Fruit fly (Drosophila melanogaster) whole organism, embryonic: ENCODE results near the gene CG7484.
A peak's percentile ranks its signal among the peaks of the same experiment; 100 is the strongest.

ENCODE experiments used
- Awh ChIP-seq: fragments of 200-800 bp; sonication (Bioruptor generic); IDR thresholded peaks from 2 replicates; pipeline ENCODE4, ENCODE4 v1.3.6; 2022; ENCODE audit warnings: missing biosample characterization, missing genetic modification characterization
- CG10147 ChIP-seq: fragments of 200-800 bp; sonication (Bioruptor generic); optimal IDR thresholded peaks from 2 replicates; lab custom pipeline; 2019; ENCODE audit warnings: missing biosample characterization, mild to moderate bottlenecking, missing genetic modification characterization, moderate library complexity
- CG10565 ChIP-seq: fragments of 200-800 bp; sonication (Bioruptor generic); optimal IDR thresholded peaks from 3 replicates; lab custom pipeline; 2016; ENCODE audit warnings: missing biosample characterization, mild to moderate bottlenecking, missing genetic modification characterization
- CG15073 ChIP-seq: fragments of 200-800 bp; sonication (Bioruptor generic); optimal IDR thresholded peaks from 2 replicates; lab custom pipeline; 2016; ENCODE audit warnings: missing biosample characterization, missing genetic modification characterization
- CG17328 ChIP-seq: fragments of 200-800 bp; sonication (Bioruptor generic); IDR thresholded peaks from 2 replicates; pipeline ENCODE4 v1.3.6; 2022; ENCODE audit warnings: missing biosample characterization, missing genetic modification characterization
- CG17912 ChIP-seq: fragments of 200-800 bp; sonication (Bioruptor generic); optimal IDR thresholded peaks from 2 replicates; lab custom pipeline; 2018; ENCODE audit warnings: missing biosample characterization, mild to moderate bottlenecking, missing genetic modification characterization
- CG1832 ChIP-seq: fragments of 200-800 bp; sonication (Bioruptor generic); optimal IDR thresholded peaks from 2 replicates; lab custom pipeline; 2017; ENCODE audit warnings: missing biosample characterization, mild to moderate bottlenecking, missing genetic modification characterization, inconsistent platforms
- CG3281 ChIP-seq: fragments of 200-800 bp; sonication (Bioruptor generic); optimal IDR thresholded peaks from 3 replicates; lab custom pipeline; 2017; ENCODE audit warnings: missing biosample characterization, mild to moderate bottlenecking, missing genetic modification characterization
- CG33557 ChIP-seq: fragments of 200-800 bp; sonication (Bioruptor generic); optimal IDR thresholded peaks from 2 replicates; lab custom pipeline; 2019; ENCODE audit warnings: missing biosample characterization, mild to moderate bottlenecking, missing genetic modification characterization, moderate library complexity
- CG4404 ChIP-seq: fragments of 200-800 bp; sonication (Bioruptor generic); IDR thresholded peaks from 2 replicates; pipeline ENCODE4 v1.3.6; 2022; ENCODE audit warnings: missing biosample characterization, missing genetic modification characterization
- CG6765 ChIP-seq: fragments of 200-800 bp; sonication (Bioruptor generic); optimal IDR thresholded peaks from 3 replicates; lab custom pipeline; 2017; ENCODE audit warnings: missing biosample characterization, mild to moderate bottlenecking, missing genetic modification characterization
- CG8359 ChIP-seq: fragments of 200-800 bp; sonication (Bioruptor generic); optimal IDR thresholded peaks from 2 replicates; lab custom pipeline; 2017; ENCODE audit warnings: missing biosample characterization, mild to moderate bottlenecking, missing genetic modification characterization, borderline replicate concordance
- CG8388 ChIP-seq: fragments of 200-800 bp; sonication (Bioruptor generic); optimal IDR thresholded peaks from 2 replicates; lab custom pipeline; 2019; ENCODE audit warnings: missing biosample characterization, mild to moderate bottlenecking, missing genetic modification characterization, moderate library complexity
- CG8478 ChIP-seq: fragments of >200 bp; optimal IDR thresholded peaks from 2 replicates; lab custom pipeline; 2018
- CG9932 ChIP-seq: fragments of 200-800 bp; sonication (Bioruptor generic); IDR thresholded peaks from 2 replicates; pipeline ENCODE4 v1.3.6; 2022; ENCODE audit warnings: missing biosample characterization, missing genetic modification characterization
- Chrac-16 ChIP-seq: fragments of 200-800 bp; sonication (Bioruptor generic); optimal IDR thresholded peaks from 3 replicates; lab custom pipeline; 2016; ENCODE audit warnings: missing biosample characterization, missing genetic modification characterization
- GATAe ChIP-seq: fragments of 200-800 bp; sonication (Bioruptor generic); conservative IDR thresholded peaks from 2 replicates; pipeline ENCODE4 v1.3.6; 2022; ENCODE audit warnings: missing biosample characterization, missing genetic modification characterization
- HLH3B ChIP-seq: fragments of 200-800 bp; sonication (Bioruptor generic); IDR thresholded peaks from 2 replicates; pipeline ENCODE4 v1.3.6; 2022; ENCODE audit warnings: missing biosample characterization, missing genetic modification characterization
- HLHmδ ChIP-seq: fragments of 200-800 bp; sonication (Bioruptor generic); optimal IDR thresholded peaks from 2 replicates; lab custom pipeline; 2018; ENCODE audit warnings: missing biosample characterization, mild to moderate bottlenecking, missing genetic modification characterization, moderate library complexity
- Hr3 ChIP-seq: fragments of 200-800 bp; sonication (Bioruptor generic); optimal IDR thresholded peaks from 3 replicates; lab custom pipeline; 2016; ENCODE audit warnings: missing biosample characterization, missing genetic modification characterization
- Max ChIP-seq: fragments of 200-800 bp; sonication (Bioruptor generic); optimal IDR thresholded peaks from 2 replicates; lab custom pipeline; 2016; ENCODE audit warnings: missing biosample characterization, mild to moderate bottlenecking, missing genetic modification characterization
- Med ChIP-seq: fragments of 200-800 bp; sonication (Bioruptor generic); peaks from one replicate; lab custom pipeline; 2016; ENCODE audit warnings: missing biosample characterization, missing genetic modification characterization, mild to moderate bottlenecking, inconsistent platforms, moderate library complexity
- NK7.1 ChIP-seq: fragments of 200-800 bp; sonication (Bioruptor generic); optimal IDR thresholded peaks from 3 replicates; lab custom pipeline; 2016; ENCODE audit warnings: missing biosample characterization, missing genetic modification characterization
- Neu2 ChIP-seq: fragments of 200-800 bp; sonication (Bioruptor generic); optimal IDR thresholded peaks from 3 replicates; lab custom pipeline; 2016; ENCODE audit warnings: missing biosample characterization, missing genetic modification characterization, borderline replicate concordance
- NfI ChIP-seq: fragments of 200-800 bp; sonication (Bioruptor generic); optimal IDR thresholded peaks from 3 replicates; lab custom pipeline; 2018; ENCODE audit warnings: missing biosample characterization, mild to moderate bottlenecking, missing genetic modification characterization, moderate library complexity
- Sox100B ChIP-seq: fragments of 200-800 bp; sonication (Bioruptor generic); optimal IDR thresholded peaks from 3 replicates; lab custom pipeline; 2018; ENCODE audit warnings: missing biosample characterization, mild to moderate bottlenecking, missing genetic modification characterization
- abd-A ChIP-seq: fragments of 200-800 bp; sonication (Bioruptor generic); optimal IDR thresholded peaks from 3 replicates; lab custom pipeline; 2019; ENCODE audit warnings: missing biosample characterization, mild to moderate bottlenecking, missing genetic modification characterization, moderate library complexity
- bcd ChIP-seq: fragments of 200-800 bp; sonication (Bioruptor generic); optimal IDR thresholded peaks from 2 replicates; lab custom pipeline; 2017; ENCODE audit warnings: missing biosample characterization, mild to moderate bottlenecking, missing genetic modification characterization
- chif ChIP-seq, 2 experiments: fragments of 200-800 bp; sonication (Bioruptor generic); optimal IDR thresholded peaks; 3 replicates each; lab custom pipeline; 2016; ENCODE audit warnings: missing biosample characterization in 2 of 2, missing genetic modification characterization in 2 of 2
- croc ChIP-seq: fragments of 200-800 bp; sonication (Bioruptor generic); conservative IDR thresholded peaks from 3 replicates; pipeline ENCODE4 v1.3.6; 2022; ENCODE audit warnings: missing biosample characterization, missing genetic modification characterization
- dpn ChIP-seq, 2 experiments: fragments of 200-800 bp; sonication (Bioruptor generic); optimal IDR thresholded peaks; 3 replicates each; lab custom pipeline; 2016; ENCODE audit warnings: missing biosample characterization in 2 of 2, missing genetic modification characterization in 2 of 2
- dysf ChIP-seq: fragments of 200-800 bp; sonication (Bioruptor generic); IDR thresholded peaks from 3 replicates; pipeline ENCODE4 v1.3.6; 2022; ENCODE audit warnings: missing biosample characterization, missing genetic modification characterization
- grau ChIP-seq: fragments of 200-800 bp; optimal IDR thresholded peaks from 3 replicates; lab custom pipeline; 2019; ENCODE audit warnings: missing biosample characterization, mild to moderate bottlenecking, missing genetic modification characterization, moderate library complexity
- gsb ChIP-seq: fragments of 200-800 bp; sonication (Bioruptor generic); IDR thresholded peaks from 2 replicates; pipeline ENCODE4 v1.3.6; 2022; ENCODE audit warnings: missing biosample characterization, missing genetic modification characterization
- h ChIP-seq: fragments of >200 bp; optimal IDR thresholded peaks from 2 replicates; lab custom pipeline; 2017
- ham ChIP-seq: fragments of 200-800 bp; sonication (Bioruptor generic); IDR thresholded peaks from 2 replicates; pipeline ENCODE4 v1.3.6; 2022; ENCODE audit warnings: missing biosample characterization, missing genetic modification characterization
- hkb ChIP-seq, 2 experiments: fragments of 200-800 bp in 1 of 2; fragments of >200 bp in 1 of 2; sonication (Bioruptor generic) in 1 of 2; IDR thresholded peaks in 1 of 2; optimal IDR thresholded peaks in 1 of 2; 2 replicates each; pipeline versions ENCODE4 v1.3.6 to Lab custom; 2017 to 2022; ENCODE audit warnings: missing biosample characterization in 1 of 2, missing genetic modification characterization in 1 of 2
- hth ChIP-seq: fragments of >200 bp; optimal IDR thresholded peaks from 2 replicates; lab custom pipeline; 2017; ENCODE audit warnings: inconsistent platforms
- lbe ChIP-seq: fragments of 200-800 bp; sonication (Bioruptor generic); optimal IDR thresholded peaks from 2 replicates; lab custom pipeline; 2016; ENCODE audit warnings: missing biosample characterization, mild to moderate bottlenecking, missing genetic modification characterization
- luna ChIP-seq: fragments of 200-800 bp; sonication (Bioruptor generic); optimal IDR thresholded peaks from 2 replicates; lab custom pipeline; 2016; ENCODE audit warnings: missing biosample characterization, missing genetic modification characterization
- nerfin-1 ChIP-seq: fragments of 200-800 bp; sonication (Bioruptor generic); optimal IDR thresholded peaks from 3 replicates; lab custom pipeline; 2019; ENCODE audit warnings: missing biosample characterization, mild to moderate bottlenecking, missing genetic modification characterization, moderate library complexity
- pnt ChIP-seq: fragments of 200-800 bp; sonication (Bioruptor generic); optimal IDR thresholded peaks from 3 replicates; lab custom pipeline; 2016; ENCODE audit warnings: missing biosample characterization, missing genetic modification characterization
- prd ChIP-seq, 3 experiments: fragments of >200 bp in 2 of 3; fragments of 200-800 bp in 1 of 3; sonication (Bioruptor generic) in 1 of 3; optimal IDR thresholded peaks in 2 of 3; IDR thresholded peaks in 1 of 3; 2 replicates in 2 of 3; 3 replicates in 1 of 3; pipeline versions ENCODE4 v1.3.6 to Lab custom; 2017 to 2022; ENCODE audit warnings: missing biosample characterization in 1 of 3, missing genetic modification characterization in 1 of 3
- row ChIP-seq: fragments of 200-800 bp; sonication (Bioruptor generic); IDR thresholded peaks from 3 replicates; pipeline ENCODE4 v1.3.6; 2022; ENCODE audit warnings: missing biosample characterization, missing genetic modification characterization
- scrt ChIP-seq: fragments of 200-800 bp; sonication (Bioruptor generic); optimal IDR thresholded peaks from 2 replicates; lab custom pipeline; 2018; ENCODE audit warnings: missing biosample characterization, mild to moderate bottlenecking, missing genetic modification characterization, moderate library complexity
- tap ChIP-seq: fragments of 200-800 bp; optimal IDR thresholded peaks from 3 replicates; lab custom pipeline; 2019; ENCODE audit warnings: missing biosample characterization, mild to moderate bottlenecking, missing genetic modification characterization, moderate library complexity
- tgo ChIP-seq: fragments of 200-800 bp; sonication (Bioruptor generic); IDR thresholded peaks from 3 replicates; pipeline ENCODE4 v1.3.6; 2022; ENCODE audit warnings: missing biosample characterization, missing genetic modification characterization
- twi ChIP-seq: fragments of 200-800 bp; optimal IDR thresholded peaks from 2 replicates; lab custom pipeline; 2019; ENCODE audit warnings: missing biosample characterization, mild to moderate bottlenecking, missing genetic modification characterization, moderate library complexity
- unc-4 ChIP-seq: fragments of 200-800 bp; sonication (Bioruptor generic); IDR thresholded peaks from 2 replicates; pipeline ENCODE4 v1.3.6; 2022; ENCODE audit warnings: missing biosample characterization, missing genetic modification characterization; ENCODE audit not compliant: partially characterized antibody
- vfl ChIP-seq: fragments of 200-800 bp; sonication (Bioruptor generic); optimal IDR thresholded peaks from 2 replicates; lab custom pipeline; 2016; ENCODE audit warnings: missing biosample characterization, missing genetic modification characterization

CG7484 gene

dm6 chr3L:17657728-17658379 lies 3.4 kb downstream of the CG7484 start (continued):
- no peak for TF ChIP-seq unc-4 (GFP tag; lab: Robert Waterston, UW)
- peak; percentile 86 for TF ChIP-seq Med (GFP tag; lab: Kevin White, UChicago)
- no peak for TF ChIP-seq CG15073 (GFP tag; lab: Kevin White, UChicago)
- no peak for TF ChIP-seq HLHmδ (GFP tag; lab: Kevin White, UChicago)
- TF ChIP-seq GATAe (GFP tag; lab: Robert Waterston, UW), result no peak
- peak; percentile 13; the same call in 1 of the 2 replicates for TF ChIP-seq CG17328
- TF ChIP-seq CG8388, result peak; percentile 27
- TF ChIP-seq prd (optimal IDR thresholded peaks at IDR 0.05; lab: Kevin White, UChicago), result no peak
- TF ChIP-seq prd (GFP tag; IDR thresholded peaks at IDR 0.05; lab: Robert Waterston, UW), result peak; percentile 40; the same call in 1 of the 3 replicates
- TF ChIP-seq Neu2, result no peak
- no peak for TF ChIP-seq tap
- no peak for TF ChIP-seq CG8478 (lab: Kevin White, UChicago)
- no peak for TF ChIP-seq CG9932 (GFP tag; lab: Robert Waterston, UW)
- no peak for TF ChIP-seq HLH3B (GFP tag; lab: Robert Waterston, UW)
- TF ChIP-seq CG6765 (GFP tag; lab: Kevin White, UChicago), result no peak
- TF ChIP-seq tgo (GFP tag; lab: Robert Waterston, UW), result no peak
- TF ChIP-seq row, result peak; percentile 64
- TF ChIP-seq Awh (GFP tag; lab: Robert Waterston, UW), result no peak
- TF ChIP-seq dysf (GFP tag; lab: Robert Waterston, UW), result peak; percentile 44; the same call in 2 of the 3 replicates
- no peak for TF ChIP-seq Chrac-16
- TF ChIP-seq NfI, result peak; percentile 16
- TF ChIP-seq scrt, result no peak
- no peak for TF ChIP-seq pnt (GFP tag; lab: Kevin White, UChicago)
- TF ChIP-seq nerfin-1, result no peak
- peak; percentile 19 for TF ChIP-seq luna (GFP tag; lab: Kevin White, UChicago)
- no peak for TF ChIP-seq CG33557
- peak; percentile 43 for TF ChIP-seq grau (tag; lab: Kevin White, UChicago)
- no peak for TF ChIP-seq h (lab: Kevin White, UChicago)
- TF ChIP-seq gsb, result no peak
- TF ChIP-seq NK7.1 (GFP tag; lab: Kevin White, UChicago), result no peak
- peak; percentile 29 for TF ChIP-seq CG8359 (GFP tag; lab: Kevin White, UChicago)
- peak; percentile 30 to 62 for TF ChIP-seq chif (GFP tag; optimal IDR thresholded peaks at IDR 0.05; lab: Kevin White, UChicago)
- no peak for TF ChIP-seq hkb (optimal IDR thresholded peaks at IDR 0.05; lab: Kevin White, UChicago)
- peak; percentile 44 for TF ChIP-seq hkb (GFP tag; IDR thresholded peaks at IDR 0.05; lab: Robert Waterston, UW)
- TF ChIP-seq CG10565 (GFP tag; lab: Kevin White, UChicago), result no peak
- peak; percentile 22 for TF ChIP-seq bcd (GFP tag; lab: Kevin White, UChicago)
- no peak for TF ChIP-seq CG17912 (GFP tag; lab: Kevin White, UChicago)
- TF ChIP-seq CG3281, result peak; percentile 65
- TF ChIP-seq Sox100B (GFP tag; lab: Kevin White, UChicago), result no peak
- no peak for TF ChIP-seq CG1832 (GFP tag; lab: Kevin White, UChicago)
- no peak for TF ChIP-seq CG4404 (GFP tag; lab: Robert Waterston, UW)
- TF ChIP-seq Hr3 (GFP tag; lab: Kevin White, UChicago), result no peak
- TF ChIP-seq twi (tag; lab: Kevin White, UChicago), result no peak
- peak; percentile 23 for TF ChIP-seq CG10147 (GFP tag; lab: Kevin White, UChicago)
- peak in 1 of 2 experiments; percentile 36 for TF ChIP-seq dpn (GFP tag; optimal IDR thresholded peaks at IDR 0.05; lab: Kevin White, UChicago)
- TF ChIP-seq hth (lab: Kevin White, UChicago), result no peak
- peak; percentile 24 for TF ChIP-seq Max (GFP tag; lab: Kevin White, UChicago)
- no peak for TF ChIP-seq vfl (GFP tag; lab: Kevin White, UChicago)
- no peak for TF ChIP-seq ham (GFP tag; lab: Robert Waterston, UW)
- TF ChIP-seq croc (GFP tag; lab: Robert Waterston, UW), result no peak
- TF ChIP-seq abd-A (tag; lab: Kevin White, UChicago), result no peak
- TF ChIP-seq lbe (GFP tag; lab: Kevin White, UChicago), result peak; percentile 37
